Fruit fly (Drosophila melanogaster) whole organism, wandering third instar larva: ENCODE measurements around the gene Nedd8.

Source experiments
- CG32264 ChIP-seq: fragments of 200-800 bp; sonication (Bioruptor generic); optimal IDR thresholded peaks from 2 replicates; lab custom pipeline; 2016; ENCODE audit warnings: missing biosample characterization, missing genetic modification characterization
- GATAd ChIP-seq: sonication (Bioruptor generic); optimal IDR thresholded peaks from 2 replicates; lab custom pipeline; 2016; ENCODE audit warnings: missing biosample characterization, missing genetic modification characterization
- Hr83 ChIP-seq: fragments of 200-300 bp; sonication (Bioruptor generic); optimal IDR thresholded peaks from 2 replicates; lab custom pipeline; 2016; ENCODE audit warnings: missing biosample characterization, mild to moderate bottlenecking, missing genetic modification characterization, moderate library complexity; ENCODE audit not compliant: poor library complexity, severe bottlenecking
- Jra ChIP-seq: sonication (Bioruptor generic); optimal IDR thresholded peaks from 2 replicates; lab custom pipeline; 2016; ENCODE audit warnings: missing biosample characterization, missing genetic modification characterization
- Myc ChIP-seq: fragments of >200 bp; optimal IDR thresholded peaks from 2 replicates; lab custom pipeline; 2017
- N ChIP-seq: fragments of >200 bp; optimal IDR thresholded peaks from 2 replicates; lab custom pipeline; 2018; ENCODE audit warnings: missing biosample characterization, missing external identifiers, missing genetic modification characterization
- OdsH ChIP-seq: fragments of 200-800 bp; sonication (Bioruptor generic); optimal IDR thresholded peaks from 2 replicates; lab custom pipeline; 2016; ENCODE audit warnings: missing biosample characterization, mild to moderate bottlenecking, missing genetic modification characterization
- dmrt93B ChIP-seq: fragments of 200-800 bp; sonication (Bioruptor generic); optimal IDR thresholded peaks from 2 replicates; lab custom pipeline; 2018; ENCODE audit warnings: missing biosample characterization, mild to moderate bottlenecking, missing genetic modification characterization
- dsf ChIP-seq: sonication (Bioruptor generic); optimal IDR thresholded peaks from 2 replicates; lab custom pipeline; 2016; ENCODE audit warnings: missing biosample characterization, missing genetic modification characterization, borderline replicate concordance
- pan ChIP-seq: fragments of >200 bp; optimal IDR thresholded peaks from 2 replicates; lab custom pipeline; 2017

- no peak for TF ChIP-seq N (GFP tag; lab: Kevin White, UChicago)
- no peak for TF ChIP-seq dmrt93B
- TF ChIP-seq OdsH (GFP tag; lab: Kevin White, UChicago) = no peak
- TF ChIP-seq dsf (GFP tag; lab: Kevin White, UChicago) = no peak
- no peak for TF ChIP-seq CG32264 (GFP tag; lab: Kevin White, UChicago)
- TF ChIP-seq pan (lab: Kevin White, UChicago) = no peak
- TF ChIP-seq Jra (GFP tag; lab: Kevin White, UChicago) = no peak
- no peak for TF ChIP-seq Myc (lab: Kevin White, UChicago)
- TF ChIP-seq Hr83 = no peak
- TF ChIP-seq GATAd (GFP tag; lab: Kevin White, UChicago) = no peak
Measured at dm6 chr2L:18990720-18991119, 39.1 kb upstream of the Nedd8 start, which contains the start of gene CG15169.
